Worm (Caenorhabditis elegans) whole organism, L1 larva: ENCODE results near the gene rpn-2.

Experiments
- Y116A8C.19 ChIP-seq: sonication (generic microtip); optimal IDR thresholded peaks from 2 replicates; lab custom pipeline; 2016; ENCODE audit warnings: missing compliant biosample characterization, missing genetic modification characterization, borderline replicate concordance
- aha-1 ChIP-seq: fragments of 150-350 bp; optimal IDR thresholded peaks from 2 replicates; lab custom pipeline; 2014; ENCODE audit warnings: missing biosample characterization, missing genetic modification characterization
- alr-1 ChIP-seq: fragments of 200-800 bp; sonication (Bioruptor generic); optimal IDR thresholded peaks from 2 replicates; lab custom pipeline; 2018; ENCODE audit warnings: borderline replicate concordance, mild to moderate bottlenecking, missing genetic modification characterization, missing compliant biosample characterization
- ceh-82 ChIP-seq, 3 experiments: fragments of 150-350 bp in 1 of 3; sonication (generic microtip) in 2 of 3; optimal IDR thresholded peaks; 2 replicates each; lab custom pipeline; 2014 to 2017; ENCODE audit warnings: missing biosample characterization in 3 of 3, missing genetic modification characterization in 3 of 3
- ces-1 ChIP-seq: fragments of 150-350 bp; optimal IDR thresholded peaks from 2 replicates; lab custom pipeline; 2014; ENCODE audit warnings: missing biosample characterization, missing genetic modification reagents, missing genetic modification characterization
- egl-13 ChIP-seq: sonication (generic microtip); optimal IDR thresholded peaks from 2 replicates; lab custom pipeline; 2016; ENCODE audit warnings: missing genotype, missing genetic modification reagents, missing genetic modification characterization, missing compliant biosample characterization
- egl-27 ChIP-seq, 2 experiments: fragments of 150-350 bp in 1 of 2; sonication (generic microtip); optimal IDR thresholded peaks; 3 replicates each; lab custom pipeline; 2017 to 2018; ENCODE audit warnings: missing biosample characterization in 2 of 2, missing genetic modification characterization in 2 of 2, missing genetic modification reagents in 2 of 2
- fkh-10 ChIP-seq: sonication (generic microtip); optimal IDR thresholded peaks from 2 replicates; lab custom pipeline; 2017; ENCODE audit warnings: missing biosample characterization, missing genetic modification reagents, missing genetic modification characterization
- fkh-4 ChIP-seq: sonication (generic microtip); optimal IDR thresholded peaks from 2 replicates; lab custom pipeline; 2016; ENCODE audit warnings: missing compliant biosample characterization, missing genetic modification characterization, borderline replicate concordance
- grh-1 ChIP-seq: fragments of 200-800 bp; sonication (Bioruptor generic); IDR thresholded peaks from 2 replicates; pipeline ENCODE4 v1.3.6; 2022; ENCODE audit warnings: missing genetic modification reagents, missing genetic modification characterization, missing compliant biosample characterization
- isw-1 ChIP-seq: fragments of 200-800 bp; sonication (Bioruptor generic); IDR thresholded peaks from 2 replicates; pipeline ENCODE4 v1.3.6; 2022; ENCODE audit warnings: missing genetic modification characterization, missing compliant biosample characterization
- jun-1 ChIP-seq: fragments of 150-350 bp; optimal IDR thresholded peaks from 2 replicates; lab custom pipeline; 2014; ENCODE audit warnings: missing biosample characterization, missing genetic modification reagents, missing genetic modification characterization
- lin-13 ChIP-seq: fragments of 150-350 bp; optimal IDR thresholded peaks from 2 replicates; lab custom pipeline; 2014; ENCODE audit warnings: missing biosample characterization, missing genetic modification reagents, missing genetic modification characterization
- lin-14 ChIP-seq: fragments of 200-800 bp; sonication (Bioruptor generic); optimal IDR thresholded peaks from 2 replicates; lab custom pipeline; 2018; ENCODE audit warnings: mild to moderate bottlenecking, missing genetic modification characterization, moderate library complexity, missing compliant biosample characterization
- lin-35 ChIP-seq, 2 experiments: fragments of 150-350 bp; optimal IDR thresholded peaks; 2 replicates each; lab custom pipeline; 2014; ENCODE audit warnings: missing biosample characterization in 2 of 2, missing genetic modification characterization in 2 of 2, missing genetic modification reagents in 2 of 2
- lin-39 ChIP-seq: fragments of 150-350 bp; optimal IDR thresholded peaks from 2 replicates; lab custom pipeline; 2014; ENCODE audit warnings: missing biosample characterization, missing genetic modification reagents, missing genetic modification characterization
- lsy-2 ChIP-seq, 2 experiments: fragments of 150-350 bp; optimal IDR thresholded peaks; 2 replicates each; lab custom pipeline; 2014; ENCODE audit warnings: missing biosample characterization in 2 of 2, missing genetic modification characterization in 2 of 2
- mab-9 ChIP-seq: fragments of 200-800 bp; sonication (Bioruptor generic); IDR thresholded peaks from 2 replicates; pipeline ENCODE4 v1.3.6; 2022; ENCODE audit warnings: missing genetic modification reagents, missing genetic modification characterization, missing compliant biosample characterization
- mdl-1 ChIP-seq, 2 experiments: fragments of 150-350 bp; optimal IDR thresholded peaks; 2 replicates each; lab custom pipeline; 2014 to 2017; ENCODE audit warnings: missing biosample characterization in 2 of 2, missing genetic modification characterization in 2 of 2, inconsistent platforms in 1 of 2
- mef-2 ChIP-seq: fragments of 150-350 bp; optimal IDR thresholded peaks from 2 replicates; lab custom pipeline; 2014; ENCODE audit warnings: missing biosample characterization, missing genetic modification characterization
- nhr-19 ChIP-seq: fragments of 200-800 bp; sonication (Bioruptor generic); conservative IDR thresholded peaks from 2 replicates; pipeline ENCODE4 v1.3.6; 2022; ENCODE audit warnings: missing genetic modification characterization, missing compliant biosample characterization
- nhr-20 ChIP-seq: sonication (generic microtip); optimal IDR thresholded peaks from 2 replicates; lab custom pipeline; 2016; ENCODE audit warnings: mild to moderate bottlenecking, missing genetic modification characterization, missing compliant biosample characterization
- nhr-237 ChIP-seq: fragments of 150-350 bp; optimal IDR thresholded peaks from 2 replicates; lab custom pipeline; 2014; ENCODE audit warnings: missing biosample characterization, missing genetic modification characterization
- nhr-47 ChIP-seq: sonication (generic microtip); optimal IDR thresholded peaks from 2 replicates; lab custom pipeline; 2016; ENCODE audit warnings: mild to moderate bottlenecking, missing genetic modification characterization, moderate library complexity, missing compliant biosample characterization
- nhr-71 ChIP-seq: sonication (generic microtip); optimal IDR thresholded peaks from 2 replicates; lab custom pipeline; 2016; ENCODE audit warnings: mild to moderate bottlenecking, missing genetic modification characterization, moderate library complexity, missing compliant biosample characterization
- nhr-77 ChIP-seq: fragments of 150-350 bp; optimal IDR thresholded peaks from 2 replicates; lab custom pipeline; 2014; ENCODE audit warnings: missing biosample characterization, missing genetic modification characterization
- nhr-85 ChIP-seq: sonication (generic microtip); peaks from one replicate; lab custom pipeline; 2016; ENCODE audit warnings: missing genetic modification characterization, inconsistent platforms, missing compliant biosample characterization
- nhr-90 ChIP-seq: sonication (generic microtip); optimal IDR thresholded peaks from 2 replicates; lab custom pipeline; 2016; ENCODE audit warnings: mild to moderate bottlenecking, missing genetic modification characterization, missing compliant biosample characterization; ENCODE audit not compliant: poor library complexity
- pag-3 ChIP-seq: sonication (generic microtip); optimal IDR thresholded peaks from 2 replicates; lab custom pipeline; 2017; ENCODE audit warnings: missing genetic modification characterization, mild to moderate bottlenecking, missing compliant biosample characterization, antibody characterized with exemption, borderline replicate concordance; ENCODE audit not compliant: insufficient read depth
- sptf-1 ChIP-seq: fragments of 150-350 bp; optimal IDR thresholded peaks from 2 replicates; lab custom pipeline; 2014; ENCODE audit warnings: missing biosample characterization, missing genetic modification characterization
- tlp-1 ChIP-seq: fragments of 150-350 bp; optimal IDR thresholded peaks from 2 replicates; lab custom pipeline; 2014; ENCODE audit warnings: missing biosample characterization, missing genetic modification characterization
- unc-130 ChIP-seq: fragments of 150-350 bp; optimal IDR thresholded peaks from 2 replicates; lab custom pipeline; 2017; ENCODE audit warnings: missing biosample characterization, missing genetic modification characterization, inconsistent platforms
- unc-30 ChIP-seq: sonication (generic microtip); optimal IDR thresholded peaks from 2 replicates; lab custom pipeline; 2017; ENCODE audit warnings: missing biosample characterization, missing genetic modification characterization
- unc-62 ChIP-seq: fragments of 150-350 bp; optimal IDR thresholded peaks from 2 replicates; lab custom pipeline; 2014; ENCODE audit warnings: missing biosample characterization, missing genetic modification reagents, missing genetic modification characterization
- unc-86 ChIP-seq: sonication (generic microtip); optimal IDR thresholded peaks from 2 replicates; lab custom pipeline; 2016; ENCODE audit warnings: missing genetic modification characterization, missing compliant biosample characterization
- xbp-1 ChIP-seq: sonication (generic microtip); optimal IDR thresholded peaks from 2 replicates; lab custom pipeline; 2016; ENCODE audit warnings: missing genetic modification characterization, missing compliant biosample characterization
- zag-1 ChIP-seq: fragments of 150-350 bp; optimal IDR thresholded peaks from 2 replicates; lab custom pipeline; 2014; ENCODE audit warnings: missing biosample characterization, missing genetic modification characterization

Gene rpn-2

DNA sequence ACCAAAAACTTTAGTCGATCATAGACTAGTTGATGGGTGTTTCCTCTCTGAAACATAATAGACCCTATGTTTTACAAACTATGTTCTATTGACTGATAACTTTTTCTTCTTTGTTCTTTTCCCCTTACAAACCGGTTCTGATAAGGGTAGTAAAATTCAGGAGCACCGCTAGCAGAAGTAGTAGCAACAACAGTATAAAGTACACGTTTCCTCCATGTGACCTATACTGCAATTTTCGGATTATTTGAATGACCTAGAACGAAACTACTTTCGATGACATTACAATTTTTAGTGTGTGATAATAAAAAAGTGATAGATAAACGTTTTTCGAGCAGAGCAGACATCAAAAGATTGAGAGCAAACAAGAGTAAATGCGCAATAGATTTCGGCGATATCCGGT, 18.7 kb upstream of the rpn-2 start (continued):
- TF ChIP-seq nhr-71 (tag; lab: Kevin White, UChicago) (peak; percentile 37), unc-62 (GFP tag; lab: Kevin White, UChicago) (no peak), lin-14 (GFP tag; lab: Kevin White, UChicago) (peak; percentile 31), lin-35 (GFP tag; optimal IDR thresholded peaks at IDR 0.05; lab: Kevin White, UChicago) (peak in 1 of 2 experiments; percentile 50), lsy-2 (tag; optimal IDR thresholded peaks at IDR 0.05; lab: Kevin White, UChicago) (no peak)

DNA sequence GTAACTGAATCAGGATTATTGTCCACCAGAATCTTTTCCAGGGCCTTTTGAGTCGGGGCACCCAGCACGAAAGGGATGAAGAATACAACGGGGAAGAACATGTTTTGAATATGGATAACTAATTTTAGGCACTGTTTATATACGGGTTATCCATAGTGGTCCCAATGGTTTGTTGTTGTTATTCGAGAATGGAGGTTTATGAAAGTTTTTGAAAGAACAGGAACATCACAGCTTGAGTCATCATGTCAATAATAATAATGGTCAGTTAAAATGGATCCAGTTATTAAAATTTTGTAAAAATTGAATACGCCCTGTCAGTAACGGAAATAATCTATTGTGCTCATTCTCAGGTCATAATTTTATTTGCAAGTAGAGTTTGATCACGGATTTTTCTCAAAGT, 15.9 kb upstream of the rpn-2 start, which contains the start of gene nas-28:
nas-28 (minus strand) TSS at position 101 of the 400 bp plus-strand sequence.
- no peak for TF ChIP-seq zag-1 (tag; lab: Kevin White, UChicago)
- no peak for TF ChIP-seq egl-27 (tag; optimal IDR thresholded peaks at IDR 0.05; lab: Kevin White, UChicago)
- no peak for TF ChIP-seq nhr-19 (GFP tag; lab: Robert Waterston, UW)
- TF ChIP-seq xbp-1 (tag; lab: Kevin White, UChicago), result no peak
- no peak for TF ChIP-seq unc-86 (tag; lab: Kevin White, UChicago)
- TF ChIP-seq nhr-237 (tag; lab: Kevin White, UChicago), result no peak
- no peak for TF ChIP-seq lin-39 (tag; lab: Kevin White, UChicago)
- no peak for TF ChIP-seq mdl-1 (tag; optimal IDR thresholded peaks at IDR 0.05; lab: Kevin White, UChicago)
- no peak for TF ChIP-seq mab-9
- no peak for TF ChIP-seq egl-13 (tag; lab: Kevin White, UChicago)
- no peak for TF ChIP-seq Y116A8C.19 (tag; lab: Kevin White, UChicago)
- no peak for TF ChIP-seq nhr-47
- no peak for TF ChIP-seq alr-1 (tag; lab: Kevin White, UChicago)
- TF ChIP-seq nhr-20 (tag; lab: Kevin White, UChicago), result no peak
- TF ChIP-seq grh-1 (GFP tag; lab: Robert Waterston, UW), result no peak
- TF ChIP-seq lin-13 (GFP tag; lab: Kevin White, UChicago), result no peak
- TF ChIP-seq pag-3 (tag; lab: Kevin White, UChicago), result no peak
- TF ChIP-seq isw-1 (GFP tag; lab: Robert Waterston, UW), result no peak
- no peak for TF ChIP-seq unc-130

DNA sequence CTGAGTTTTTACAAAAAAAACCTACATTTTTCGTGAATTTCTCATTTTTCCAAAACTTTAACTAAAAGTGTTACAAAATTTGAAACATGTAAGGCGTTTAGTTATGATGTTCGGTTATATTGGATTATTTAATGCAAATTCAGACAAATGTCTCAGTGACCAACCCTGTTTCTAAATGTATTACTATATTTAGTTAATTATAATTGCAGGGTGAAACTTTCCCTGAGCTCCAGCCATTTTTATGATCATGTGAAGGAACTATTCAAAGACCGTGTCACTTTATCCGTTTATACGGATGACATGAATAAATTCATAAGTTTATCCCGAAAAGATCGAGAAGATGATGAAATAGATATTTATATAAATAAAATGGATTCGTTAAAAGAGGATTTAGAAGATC, 8.2 kb upstream of the rpn-2 start, which contains the start of gene C23G10.5:
C23G10.5 (plus strand) TSS at position 301 of the 400 bp plus-strand sequence.
- TF ChIP-seq nhr-47 (no peak), tlp-1 (no peak)

DNA sequence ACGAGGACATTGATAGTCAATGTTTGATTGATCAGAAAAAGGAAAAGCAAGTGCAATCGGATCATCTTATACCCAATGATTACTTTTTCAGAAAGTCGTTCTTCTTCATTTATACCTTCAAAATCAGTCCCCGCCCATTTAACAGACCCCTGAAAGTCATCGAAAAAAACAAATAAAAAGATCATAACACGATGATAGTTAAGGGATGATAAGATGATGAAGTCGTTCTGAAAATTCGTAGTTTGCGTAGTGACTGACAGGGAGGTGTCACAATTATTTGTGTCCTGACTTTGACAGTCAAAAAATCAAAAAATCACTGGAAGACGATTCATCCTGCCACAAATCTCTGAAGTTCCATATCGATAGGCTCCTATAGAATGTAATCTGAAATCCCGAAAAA, 4.5 kb upstream of the rpn-2 start, which contains the start of gene ugt-66:
ugt-66 (minus strand) TSS at position 101 of the 400 bp plus-strand sequence.
- TF ChIP-seq lin-13 (GFP tag; lab: Kevin White, UChicago) (no peak), nhr-71 (tag; lab: Kevin White, UChicago) (no peak), nhr-90 (tag; lab: Kevin White, UChicago) (no peak), aha-1 (tag; lab: Kevin White, UChicago) (no peak), mef-2 (tag; lab: Kevin White, UChicago) (no peak), nhr-47 (no peak), unc-130 (no peak), xbp-1 (tag; lab: Kevin White, UChicago) (no peak), unc-30 (tag; lab: Kevin White, UChicago) (no peak), fkh-4 (tag; lab: Kevin White, UChicago) (no peak), ceh-82 (tag; optimal IDR thresholded peaks at IDR 0.05; lab: Kevin White, UChicago) (no peak), ces-1 (GFP tag; lab: Kevin White, UChicago) (no peak), nhr-85 (tag; lab: Kevin White, UChicago) (no peak), sptf-1 (no peak), jun-1 (tag; lab: Kevin White, UChicago) (no peak), tlp-1 (no peak), fkh-10 (GFP tag; lab: Kevin White, UChicago) (no peak), nhr-77 (tag; lab: Kevin White, UChicago) (no peak)
